Worm (Caenorhabditis elegans) whole organism, L4 larva: ENCODE data around the gene his-18.

Experiments
- F26F4.8 ChIP-seq: fragments of 200-800 bp; sonication (Bioruptor generic); conservative IDR thresholded peaks from 2 replicates; pipeline ENCODE4 v1.3.6; 2022; ENCODE audit warnings: missing genetic modification characterization, missing compliant biosample characterization
- F49E8.2 ChIP-seq: sonication (generic microtip); optimal IDR thresholded peaks from 2 replicates; lab custom pipeline; 2016; ENCODE audit warnings: missing compliant biosample characterization, mild to moderate bottlenecking, missing genetic modification characterization, borderline replicate concordance
- R02D3.7 ChIP-seq: fragments of 150-350 bp; sonication (generic microtip); optimal IDR thresholded peaks from 3 replicates; lab custom pipeline; 2014; ENCODE audit warnings: missing biosample characterization, missing genetic modification characterization
- Y48G9A.11 ChIP-seq: fragments of 200-800 bp; sonication (Bioruptor generic); IDR thresholded peaks from 2 replicates; pipeline ENCODE4 v1.3.6; 2022; ENCODE audit warnings: missing genetic modification reagents, missing genetic modification characterization, missing compliant biosample characterization
- Y75B8A.6 ChIP-seq: fragments of 200-800 bp; sonication (Bioruptor generic); IDR thresholded peaks from 2 replicates; pipeline ENCODE4 v1.3.6; 2022; ENCODE audit warnings: missing genetic modification reagents, missing genetic modification characterization, missing compliant biosample characterization
- ZK546.5 ChIP-seq, 2 experiments: sonication (generic microtip); optimal IDR thresholded peaks; 2 replicates each; lab custom pipeline; 2017; ENCODE audit warnings: missing biosample characterization in 2 of 2, missing genetic modification characterization in 2 of 2
- aha-1 ChIP-seq: fragments of 150-350 bp; peaks from one replicate; lab custom pipeline; 2014; ENCODE audit warnings: missing biosample characterization, missing genetic modification characterization
- attf-4 ChIP-seq: sonication (generic microtip); optimal IDR thresholded peaks from 3 replicates; lab custom pipeline; 2017; ENCODE audit warnings: missing biosample characterization, missing genetic modification characterization
- ceh-44 ChIP-seq: fragments of 200-800 bp; sonication (Bioruptor generic); IDR thresholded peaks from 2 replicates; pipeline ENCODE4 v1.3.6; 2022; ENCODE audit warnings: missing genetic modification reagents, missing genetic modification characterization, missing compliant biosample characterization
- cey-2 ChIP-seq: sonication (generic microtip); optimal IDR thresholded peaks from 3 replicates; lab custom pipeline; 2017; ENCODE audit warnings: missing genetic modification characterization, mild to moderate bottlenecking, missing compliant biosample characterization, antibody characterized with exemption, borderline replicate concordance; ENCODE audit not compliant: insufficient read depth
- daf-16 ChIP-seq, 3 experiments: sonication (generic microtip); optimal IDR thresholded peaks; 2 replicates each; lab custom pipeline; 2016 to 2017; ENCODE audit warnings: missing genetic modification characterization in 3 of 3, missing genetic modification reagents in 3 of 3, mild to moderate bottlenecking in 2 of 3, missing compliant biosample characterization in 2 of 3, missing biosample characterization in 1 of 3, moderate library complexity in 1 of 3
- daf-19 ChIP-seq: fragments of 200-800 bp; sonication (Bioruptor generic); conservative IDR thresholded peaks from 2 replicates; pipeline ENCODE4 v1.3.6; 2022; ENCODE audit warnings: missing genetic modification characterization, missing compliant biosample characterization
- dmd-6 ChIP-seq: fragments of 200-800 bp; sonication (Bioruptor generic); IDR thresholded peaks from 2 replicates; pipeline ENCODE4 v1.3.6; 2022; ENCODE audit warnings: missing genetic modification reagents, missing genetic modification characterization, missing compliant biosample characterization
- dmd-8 ChIP-seq: fragments of 200-800 bp; sonication (Bioruptor generic); IDR thresholded peaks from 2 replicates; pipeline ENCODE4 v1.3.6; 2022; ENCODE audit warnings: missing genetic modification characterization, missing compliant biosample characterization
- dpl-1 ChIP-seq: fragments of 150-350 bp; optimal IDR thresholded peaks from 2 replicates; lab custom pipeline; 2014; ENCODE audit warnings: missing biosample characterization, missing genetic modification reagents, missing genetic modification characterization
- duxl-1 ChIP-seq: sonication (generic microtip); optimal IDR thresholded peaks from 2 replicates; lab custom pipeline; 2016; ENCODE audit warnings: mild to moderate bottlenecking, missing genetic modification characterization, moderate library complexity, missing compliant biosample characterization; ENCODE audit not compliant: poor library complexity
- fos-1 ChIP-seq: fragments of 150-350 bp; optimal IDR thresholded peaks from 2 replicates; lab custom pipeline; 2014; ENCODE audit warnings: missing biosample characterization, missing genetic modification characterization
- hif-1 ChIP-seq, 2 experiments: sonication (generic microtip); optimal IDR thresholded peaks; 2 replicates each; lab custom pipeline; 2016 to 2017; ENCODE audit warnings: missing compliant biosample characterization in 2 of 2, missing genetic modification characterization in 2 of 2, missing genetic modification reagents in 2 of 2, missing genotype in 2 of 2, mild to moderate bottlenecking in 1 of 2
- hlh-30 ChIP-seq: sonication (generic microtip); optimal IDR thresholded peaks from 2 replicates; lab custom pipeline; 2017; ENCODE audit warnings: antibody characterized with exemption, mild to moderate bottlenecking, missing genetic modification characterization, missing compliant biosample characterization; ENCODE audit not compliant: insufficient read depth
- jun-1 ChIP-seq: fragments of 150-350 bp; optimal IDR thresholded peaks from 2 replicates; lab custom pipeline; 2014; ENCODE audit warnings: missing biosample characterization, missing genetic modification reagents, missing genetic modification characterization
- lin-13 ChIP-seq: fragments of 150-350 bp; optimal IDR thresholded peaks from 2 replicates; lab custom pipeline; 2014; ENCODE audit warnings: missing biosample characterization, missing genetic modification reagents, missing genetic modification characterization
- lin-29 ChIP-seq: fragments of 200-800 bp; sonication (Bioruptor generic); IDR thresholded peaks from 2 replicates; pipeline ENCODE4 v1.3.6; 2022; ENCODE audit warnings: missing genetic modification reagents, missing genetic modification characterization, missing compliant biosample characterization
- lin-38 ChIP-seq: fragments of 200-800 bp; sonication (Bioruptor generic); IDR thresholded peaks from 2 replicates; pipeline ENCODE4 v1.3.6; 2022; ENCODE audit warnings: missing genetic modification reagents, missing genetic modification characterization, missing compliant biosample characterization
- madf-5 ChIP-seq, 2 experiments: fragments of 200-800 bp; sonication (Bioruptor generic); IDR thresholded peaks; 2 replicates each; pipeline ENCODE4 v1.3.6; 2022; ENCODE audit warnings: missing compliant biosample characterization in 2 of 2, missing genetic modification characterization in 2 of 2
- mdl-1 ChIP-seq, 2 experiments: fragments of 150-350 bp in 1 of 2; sonication (generic microtip) in 1 of 2; optimal IDR thresholded peaks; 2 replicates each; lab custom pipeline; 2014 to 2017; ENCODE audit warnings: missing biosample characterization in 2 of 2, missing genetic modification characterization in 2 of 2
- mep-1 ChIP-seq: fragments of 150-350 bp; sonication (generic microtip); optimal IDR thresholded peaks from 3 replicates; lab custom pipeline; 2014; ENCODE audit warnings: missing biosample characterization, missing genetic modification characterization
- mxl-2 ChIP-seq: fragments of 200-800 bp; sonication (Bioruptor generic); conservative IDR thresholded peaks from 2 replicates; pipeline ENCODE4 v1.3.6; 2022; ENCODE audit warnings: missing genetic modification reagents, missing genetic modification characterization, missing compliant biosample characterization
- mxl-3 ChIP-seq: fragments of 200-800 bp; sonication (Bioruptor generic); optimal IDR thresholded peaks from 2 replicates; lab custom pipeline; 2018; ENCODE audit warnings: mild to moderate bottlenecking, missing genetic modification characterization, missing compliant biosample characterization
- nhr-102 ChIP-seq: sonication (generic microtip); optimal IDR thresholded peaks from 2 replicates; lab custom pipeline; 2016; ENCODE audit warnings: mild to moderate bottlenecking, missing genetic modification characterization, moderate library complexity, missing compliant biosample characterization
- nhr-25 ChIP-seq: sonication (generic microtip); optimal IDR thresholded peaks from 2 replicates; lab custom pipeline; 2017; ENCODE audit warnings: missing genetic modification characterization, mild to moderate bottlenecking, missing compliant biosample characterization, antibody characterized with exemption, moderate library complexity, borderline replicate concordance; ENCODE audit not compliant: insufficient read depth
- nhr-28 ChIP-seq: fragments of 150-350 bp; optimal IDR thresholded peaks from 2 replicates; lab custom pipeline; 2014; ENCODE audit warnings: missing biosample characterization, missing genetic modification characterization
- nhr-41 ChIP-seq: fragments of 200-800 bp; sonication (Bioruptor generic); IDR thresholded peaks from 2 replicates; pipeline ENCODE4 v1.3.6; 2022; ENCODE audit warnings: missing genetic modification reagents, missing genetic modification characterization, missing compliant biosample characterization
- nhr-42 ChIP-seq: fragments of 200-800 bp; sonication (Bioruptor generic); IDR thresholded peaks from 2 replicates; pipeline ENCODE4 v1.3.6; 2022; ENCODE audit warnings: missing genetic modification characterization, missing compliant biosample characterization
- pha-4 ChIP-seq, 2 experiments: fragments of 150-350 bp in 1 of 2; fragments of 200-800 bp in 1 of 2; sonication (Bioruptor generic) in 1 of 2; IDR thresholded peaks in 1 of 2; optimal IDR thresholded peaks in 1 of 2; 2 replicates each; pipeline versions ENCODE4 v1.3.6 to Lab custom; 2014 to 2022; ENCODE audit warnings: missing genetic modification characterization in 2 of 2, missing genetic modification reagents in 2 of 2, missing biosample characterization in 1 of 2, missing compliant biosample characterization in 1 of 2
- rbr-2 ChIP-seq: sonication (generic microtip); optimal IDR thresholded peaks from 2 replicates; lab custom pipeline; 2016; ENCODE audit warnings: missing genotype, missing genetic modification characterization, missing compliant biosample characterization
- sdz-12 ChIP-seq: fragments of 200-800 bp; sonication (Bioruptor generic); optimal IDR thresholded peaks from 2 replicates; lab custom pipeline; 2018; ENCODE audit warnings: mild to moderate bottlenecking, missing genetic modification characterization, missing compliant biosample characterization
- set-16 ChIP-seq: fragments of 200-800 bp; sonication (Bioruptor generic); IDR thresholded peaks from 2 replicates; pipeline ENCODE4 v1.3.6; 2022; ENCODE audit warnings: missing genetic modification reagents, missing genetic modification characterization, missing compliant biosample characterization
- skn-1 ChIP-seq: fragments of 150-350 bp; optimal IDR thresholded peaks from 2 replicates; lab custom pipeline; 2014; ENCODE audit warnings: missing biosample characterization, missing genetic modification characterization
- spr-3 ChIP-seq: fragments of 200-800 bp; sonication (Bioruptor generic); optimal IDR thresholded peaks from 2 replicates; lab custom pipeline; 2018; ENCODE audit warnings: mild to moderate bottlenecking, missing genetic modification characterization, missing compliant biosample characterization
- tra-1 ChIP-seq: fragments of 200-800 bp; sonication (Bioruptor generic); IDR thresholded peaks from 2 replicates; pipeline ENCODE4 v1.3.6; 2022; ENCODE audit warnings: missing genetic modification reagents, missing genetic modification characterization, missing compliant biosample characterization
- unc-62 ChIP-seq, 3 experiments: fragments of 150-350 bp in 1 of 3; sonication (generic microtip); optimal IDR thresholded peaks in 2 of 3; peaks in 1 of 3; 1 replicate in 1 of 3; 2 replicates in 2 of 3; lab custom pipeline; 2014 to 2017; ENCODE audit warnings: missing biosample characterization in 3 of 3, missing genetic modification characterization in 3 of 3, missing genetic modification reagents in 3 of 3, missing genotype in 1 of 3

Gene his-18

ce11 chrV:8935104-8935503, 37.1 kb downstream of the his-18 start (continued):
- peak; percentile 56 for TF ChIP-seq mep-1
- TF ChIP-seq daf-19 (GFP tag; lab: Robert Waterston, UW): no peak
- no peak for TF ChIP-seq mxl-2 (GFP tag; lab: Robert Waterston, UW)
- TF ChIP-seq dpl-1: no peak
- no peak for TF ChIP-seq madf-5 (GFP tag; IDR thresholded peaks at IDR 0.05; lab: Robert Waterston, UW)
- no peak for TF ChIP-seq sdz-12 (GFP tag; lab: Kevin White, UChicago)
- peak; percentile 23 for TF ChIP-seq mxl-3 (GFP tag; lab: Kevin White, UChicago)
- TF ChIP-seq nhr-41 (GFP tag; lab: Robert Waterston, UW): no peak
- no peak for TF ChIP-seq F26F4.8
- no peak for TF ChIP-seq duxl-1 (tag; lab: Kevin White, UChicago)
- TF ChIP-seq cey-2: no peak
- no peak for TF ChIP-seq daf-16 (GFP tag; optimal IDR thresholded peaks at IDR 0.05; lab: Kevin White, UChicago)
- TF ChIP-seq daf-16 (tag; optimal IDR thresholded peaks at IDR 0.05; lab: Kevin White, UChicago): no peak
- no peak for TF ChIP-seq R02D3.7 (tag; lab: Kevin White, UChicago)
- no peak for TF ChIP-seq Y48G9A.11 (GFP tag; lab: Robert Waterston, UW)
- peak; percentile 73 for TF ChIP-seq nhr-28 (tag; lab: Kevin White, UChicago)
- no peak for TF ChIP-seq Y75B8A.6 (GFP tag; lab: Robert Waterston, UW)
- TF ChIP-seq spr-3 (GFP tag; lab: Kevin White, UChicago): no peak
- TF ChIP-seq nhr-25 (tag; lab: Kevin White, UChicago): no peak
- TF ChIP-seq hif-1 (tag; optimal IDR thresholded peaks at IDR 0.05; lab: Kevin White, UChicago): no peak
- TF ChIP-seq ZK546.5 (tag; optimal IDR thresholded peaks at IDR 0.05; lab: Kevin White, UChicago): no peak
- no peak for TF ChIP-seq attf-4 (tag; lab: Kevin White, UChicago)
- no peak for TF ChIP-seq F49E8.2 (tag; lab: Kevin White, UChicago)
- no peak for TF ChIP-seq pha-4 (GFP tag; IDR thresholded peaks at IDR 0.05; lab: Robert Waterston, UW)
- TF ChIP-seq pha-4 (tag; optimal IDR thresholded peaks at IDR 0.05; lab: Kevin White, UChicago): no peak
- no peak for TF ChIP-seq skn-1 (tag; lab: Kevin White, UChicago)
- peak in 1 of 2 experiments; percentile 75 for TF ChIP-seq unc-62 (GFP tag; optimal IDR thresholded peaks at IDR 0.05 in 1 of 2; lab: Kevin White, UChicago)
- no peak for TF ChIP-seq unc-62 (tag; optimal IDR thresholded peaks at IDR 0.05; lab: Kevin White, UChicago)
- TF ChIP-seq set-16 (GFP tag; lab: Robert Waterston, UW): no peak
- TF ChIP-seq nhr-102 (tag; lab: Kevin White, UChicago): no peak
- no peak for TF ChIP-seq nhr-42 (GFP tag; lab: Robert Waterston, UW)
- no peak for TF ChIP-seq tra-1 (GFP tag; lab: Robert Waterston, UW)
- peak; percentile 55 for TF ChIP-seq aha-1 (tag; lab: Kevin White, UChicago)
- no peak for TF ChIP-seq mdl-1 (tag; optimal IDR thresholded peaks at IDR 0.05; lab: Kevin White, UChicago)
- no peak for TF ChIP-seq jun-1 (tag; lab: Kevin White, UChicago)
- TF ChIP-seq rbr-2 (tag; lab: Kevin White, UChicago): no peak
- peak; percentile 24; the same call in 1 of the 2 replicates for TF ChIP-seq dmd-6 (GFP tag; lab: Robert Waterston, UW)
- TF ChIP-seq lin-13 (GFP tag; lab: Kevin White, UChicago): no peak
- TF ChIP-seq ceh-44: no peak
- TF ChIP-seq lin-38 (GFP tag; lab: Robert Waterston, UW): 0 out of 2 replicates have a peak, but pooled peaks have one; percentile 4
- no peak for TF ChIP-seq lin-29 (GFP tag; lab: Robert Waterston, UW)
- peak; percentile 73 for TF ChIP-seq hlh-30
- no peak for TF ChIP-seq fos-1 (tag; lab: Kevin White, UChicago)
- no peak for TF ChIP-seq dmd-8 (GFP tag; lab: Robert Waterston, UW)
- TF ChIP-seq, all 104 proteins: peak for 12
